Fruit fly (Drosophila melanogaster) whole organism: ENCODE results near the gene SAK.

ENCODE experiments used
- CG8478 ChIP-seq: fragments of >200 bp; optimal IDR thresholded peaks from 2 replicates; lab custom pipeline; 2018; ENCODE audit warnings: inconsistent platforms
- pan ChIP-seq: fragments of >200 bp; optimal IDR thresholded peaks from 2 replicates; lab custom pipeline; 2017
- psq ChIP-seq: fragments of >200 bp; optimal IDR thresholded peaks from 2 replicates; lab custom pipeline; 2017
- usp ChIP-seq: fragments of >200 bp; optimal IDR thresholded peaks from 2 replicates; lab custom pipeline; 2017; ENCODE audit warnings: missing biosample characterization, missing genetic modification characterization, mixed read lengths

DNA sequence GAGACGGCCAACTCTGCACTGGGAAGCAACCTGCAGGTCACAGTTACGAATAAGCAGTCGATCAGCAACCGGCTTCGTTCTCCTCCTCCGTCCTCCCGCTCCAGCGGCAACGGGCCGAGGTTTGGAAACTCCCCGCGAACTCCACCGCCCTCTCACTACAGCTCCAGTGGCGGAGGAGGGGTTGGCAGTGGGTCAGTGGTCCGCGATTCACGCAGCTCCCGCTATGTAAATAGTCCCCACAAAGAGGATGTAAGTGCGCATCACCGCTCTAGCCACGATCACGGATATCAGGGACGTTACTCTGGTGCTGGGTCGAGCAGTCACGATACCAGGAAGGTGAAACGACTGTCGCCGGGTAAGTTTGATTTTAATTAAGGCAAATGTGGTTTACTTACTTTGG is 2.7 kb upstream of the SAK start:
- no peak for TF ChIP-seq CG8478 (lab: Kevin White, UChicago)
- no peak for TF ChIP-seq psq (lab: Kevin White, UChicago)
- TF ChIP-seq usp: no peak
- TF ChIP-seq pan (lab: Kevin White, UChicago): no peak
